Fruit fly (Drosophila melanogaster): ENCODE measurements around the gene MtnE.
A peak's percentile ranks its signal among the peaks of the same experiment; 100 is the strongest.

Gene MtnE

dm6 chr3R:20545678-20546077 is 11.2 kb upstream of the MtnE start:
- TF ChIP-seq CG17801 (GFP tag; optimal IDR thresholded peaks at IDR 0.05; ENCODE audit: partially characterized antibody) = no peak

- no peak for TF ChIP-seq CG17801 (GFP tag; optimal IDR thresholded peaks at IDR 0.05; ENCODE audit: partially characterized antibody)
Measured at dm6 chr3R:20544952-20545351, 10.4 kb upstream of the MtnE start.

- TF ChIP-seq CG17801 (GFP tag; optimal IDR thresholded peaks at IDR 0.05; ENCODE audit: partially characterized antibody) = no peak
Measured at dm6 chr3R:20543719-20544118, 9.2 kb upstream of the MtnE start.

- TF ChIP-seq CG17801 (GFP tag; optimal IDR thresholded peaks at IDR 0.05; ENCODE audit: partially characterized antibody) = no peak
Measured at dm6 chr3R:20543220-20543619, 8.7 kb upstream of the MtnE start.

- TF ChIP-seq CG17801 (GFP tag; optimal IDR thresholded peaks at IDR 0.05; ENCODE audit: partially characterized antibody) = peak; percentile 7
Measured at dm6 chr3R:20542283-20543144, 8.0 kb upstream of the MtnE start.

- no peak for TF ChIP-seq CG17801 (GFP tag; optimal IDR thresholded peaks at IDR 0.05; ENCODE audit: partially characterized antibody)
Measured at dm6 chr3R:20512368-20512767, 22.1 kb downstream of the MtnE start, which contains the start of gene MFS9. Gene MFS9 (minus strand): TSS chr3R:20512468.

- TF ChIP-seq CG17801 (GFP tag; optimal IDR thresholded peaks at IDR 0.05; ENCODE audit: partially characterized antibody) = no peak
Measured at dm6 chr3R:20509377-20509776, 25.1 kb downstream of the MtnE start.

dm6 chr3R:20504488-20504887 is 30.0 kb downstream of the MtnE start, which contains the start of gene Or92a:
Gene Or92a (plus strand): TSS chr3R:20504788.
- no peak for TF ChIP-seq CG17801 (GFP tag; optimal IDR thresholded peaks at IDR 0.05; ENCODE audit: partially characterized antibody)

- no peak for TF ChIP-seq CG17801 (GFP tag; optimal IDR thresholded peaks at IDR 0.05; ENCODE audit: partially characterized antibody)
Measured at dm6 chr3R:20503646-20504045, 30.9 kb downstream of the MtnE start, which contains the start of gene MtnB. Gene MtnB (minus strand): TSS chr3R:20503746.

dm6 chr3R:20501910-20502309 is 32.6 kb downstream of the MtnE start, which contains the start of gene CG46441:
Gene CG46441 (minus strand): TSS chr3R:20502010.
- TF ChIP-seq CG17801 (GFP tag; optimal IDR thresholded peaks at IDR 0.05; ENCODE audit: partially characterized antibody) = no peak

- no peak for TF ChIP-seq CG17801 (GFP tag; optimal IDR thresholded peaks at IDR 0.05; ENCODE audit: partially characterized antibody)
Measured at dm6 chr3R:20501327-20501726, 33.2 kb downstream of the MtnE start, which contains the start of gene Dic2. Gene Dic2 (minus strand): TSS chr3R:20501427.

dm6 chr3R:20484441-20484840 is 50.1 kb downstream of the MtnE start, which contains the start of gene Gfrl:
Gene Gfrl (minus strand): TSS chr3R:20484588.
- TF ChIP-seq CG17801 (GFP tag; optimal IDR thresholded peaks at IDR 0.05; ENCODE audit: partially characterized antibody) = no peak

All from ovary, adult (tissue).